Fruit fly (Drosophila melanogaster) S2 (cell line): ENCODE results near the gene CG13473.

Source experiments
- CG8478 ChIP-seq: fragments of >200 bp; optimal IDR thresholded peaks from 2 replicates; lab custom pipeline; 2018
- CTCF ChIP-seq, 2 experiments: fragments of >200 bp; optimal IDR thresholded peaks; 2 replicates each; lab custom pipeline; 2018

The CG13473 gene

dm6 chr3L:14755046-14755643, 26.6 kb downstream of the CG13473 start:
- TF ChIP-seq CTCF (optimal IDR thresholded peaks at IDR 0.05; lab: Kevin White, UChicago) (no peak), CG8478 (lab: Kevin White, UChicago) (no peak)

- TF ChIP-seq CG8478 (lab: Kevin White, UChicago), result no peak
- TF ChIP-seq CTCF (optimal IDR thresholded peaks at IDR 0.05; lab: Kevin White, UChicago), result no peak
Measured at dm6 chr3L:14755951-14756723, 27.6 kb downstream of the CG13473 start.

- TF ChIP-seq CTCF (optimal IDR thresholded peaks at IDR 0.05; lab: Kevin White, UChicago) (peak in 1 of 2 experiments; percentile 9), CG8478 (lab: Kevin White, UChicago) (no peak)
Measured at dm6 chr3L:14756724-14757463, 28.3 kb downstream of the CG13473 start.

DNA sequence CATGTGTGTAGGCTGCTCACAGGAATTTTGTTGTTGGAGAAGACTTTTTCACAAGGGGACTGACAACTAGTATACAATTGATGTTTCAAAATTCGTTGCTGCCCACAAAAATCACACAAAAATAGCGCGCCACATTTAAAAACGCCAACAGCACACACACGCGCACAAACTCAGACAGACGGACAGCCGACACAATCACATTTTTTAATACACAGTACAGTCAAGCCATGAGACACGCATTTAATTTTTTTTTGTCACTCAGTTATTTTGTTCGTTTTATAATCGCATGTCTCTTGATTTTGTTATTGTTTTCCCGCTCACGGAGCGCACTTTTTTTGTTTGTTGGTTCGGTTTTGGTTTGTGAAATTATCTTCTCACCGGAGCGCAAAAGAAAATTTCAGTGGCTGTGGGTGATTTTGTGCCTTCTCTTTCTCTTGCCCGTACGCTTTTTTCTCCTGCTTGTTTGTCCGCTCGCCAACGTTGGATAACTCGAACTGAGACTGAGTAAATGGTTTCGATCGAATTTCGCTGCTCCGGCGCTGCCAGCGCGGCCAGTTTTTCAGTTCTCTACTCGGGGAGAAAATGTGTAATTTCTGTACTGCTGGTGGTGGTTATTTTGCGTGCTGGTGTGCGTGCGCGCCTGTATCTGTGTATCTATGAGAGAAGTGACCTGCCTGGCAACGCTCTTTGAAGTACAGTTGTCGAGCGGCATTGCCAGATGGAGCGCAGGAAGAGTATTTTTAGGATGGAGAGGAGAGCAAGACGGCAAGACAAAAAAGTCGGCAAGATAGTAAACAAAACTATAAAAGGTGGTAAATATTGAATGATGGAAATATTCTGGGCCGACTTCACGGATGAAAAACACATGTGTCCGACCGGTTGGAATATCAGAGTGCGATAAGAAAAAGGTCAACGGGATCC, 29.2 kb downstream of the CG13473 start, which contains the start of gene CG42507:
CG42507 (minus strand) TSS at position 499 of the 921 bp plus-strand sequence.
- TF ChIP-seq CTCF (optimal IDR thresholded peaks at IDR 0.05; lab: Kevin White, UChicago), result no peak
- no peak for TF ChIP-seq CG8478 (lab: Kevin White, UChicago)

- TF ChIP-seq CTCF (optimal IDR thresholded peaks at IDR 0.05; lab: Kevin White, UChicago) (no peak), CG8478 (lab: Kevin White, UChicago) (no peak)
Measured at dm6 chr3L:14758730-14759096, 30.2 kb downstream of the CG13473 start.

DNA sequence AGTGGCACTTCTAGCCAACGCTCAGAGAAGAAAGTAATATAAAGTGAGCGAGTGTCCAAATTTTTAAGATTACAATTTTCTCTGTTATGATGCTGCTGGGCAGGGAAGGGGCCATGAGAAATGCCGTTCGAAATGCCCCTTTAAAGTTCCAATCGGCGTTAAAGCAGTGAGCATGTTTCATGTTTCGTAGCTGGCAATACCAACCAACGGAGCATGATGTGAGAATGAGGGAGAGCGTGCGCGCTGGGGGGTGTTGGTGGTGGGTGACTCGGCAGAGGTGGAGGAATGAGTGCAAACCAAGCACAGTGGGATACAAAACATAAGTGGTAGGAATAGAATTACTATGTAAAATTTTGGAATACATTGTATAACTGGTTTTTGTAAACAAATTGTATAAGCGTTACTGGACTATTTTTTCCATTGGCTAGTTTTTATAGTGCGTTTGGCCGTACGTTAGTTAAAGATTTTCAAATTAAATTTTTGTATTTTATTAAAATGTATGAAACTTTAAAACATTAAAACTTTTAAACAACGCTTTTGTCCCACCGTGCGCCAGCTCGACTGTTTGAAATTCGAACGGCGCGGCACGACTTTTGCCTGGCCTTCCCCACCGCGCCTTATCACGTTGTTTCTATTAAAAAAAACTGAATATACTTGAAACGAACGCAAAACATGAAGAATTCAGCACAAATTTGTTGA, 30.7 kb downstream of the CG13473 start:
- TF ChIP-seq CTCF (optimal IDR thresholded peaks at IDR 0.05; lab: Kevin White, UChicago), result no peak
- TF ChIP-seq CG8478 (lab: Kevin White, UChicago), result no peak

dm6 chr3L:14759984-14760626, 31.5 kb downstream of the CG13473 start:
- no peak for TF ChIP-seq CTCF (optimal IDR thresholded peaks at IDR 0.05; lab: Kevin White, UChicago)
- TF ChIP-seq CG8478 (lab: Kevin White, UChicago), result no peak

DNA sequence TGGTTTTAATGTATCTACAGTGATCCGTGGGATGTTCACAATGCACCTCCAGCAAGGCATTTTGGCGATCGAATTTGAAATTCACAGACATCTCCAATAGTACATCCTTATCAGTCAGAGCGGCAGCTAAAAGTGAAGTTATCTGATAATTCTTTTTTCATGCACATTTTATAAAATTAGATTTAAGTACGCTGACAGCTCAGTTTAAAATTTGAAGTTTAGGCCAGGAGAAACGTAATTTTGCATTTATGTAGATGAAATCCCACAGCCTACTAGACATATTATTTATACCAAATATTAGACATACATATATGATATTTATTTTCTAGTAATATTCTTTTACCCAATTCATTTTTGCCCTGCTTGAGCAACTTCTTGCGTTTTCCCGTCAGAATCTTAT, 32.4 kb downstream of the CG13473 start, which contains the start of gene Trl:
Trl (minus strand) TSS at position 101 of the 400 bp plus-strand sequence.
- TF ChIP-seq CTCF (optimal IDR thresholded peaks at IDR 0.05; lab: Kevin White, UChicago) (no peak), CG8478 (lab: Kevin White, UChicago) (no peak)

dm6 chr3L:14761837-14762785, 33.6 kb downstream of the CG13473 start, which contains the start of the genes Tsen34 and Mgat4a:
Tsen34 (minus strand) TSS chr3L:14761844.
Mgat4a (plus strand) TSS chr3L:14762028.
- TF ChIP-seq CTCF (optimal IDR thresholded peaks at IDR 0.05; lab: Kevin White, UChicago), result peak in 1 of 2 experiments; percentile 29
- no peak for TF ChIP-seq CG8478 (lab: Kevin White, UChicago)

dm6 chr3L:14769183-14769582, 40.6 kb downstream of the CG13473 start, which contains the start of gene Mgat4b:
Mgat4b (minus strand) TSS chr3L:14769283.
- no peak for TF ChIP-seq CG8478 (lab: Kevin White, UChicago)
- no peak for TF ChIP-seq CTCF (optimal IDR thresholded peaks at IDR 0.05; lab: Kevin White, UChicago)
